Worm (Caenorhabditis elegans) whole organism, L4 larva: Measurements from ENCODE around the gene srx-48.
"Not testable (repeated sequence)": the region's sequence is repeated elsewhere in the genome, so short reads cannot be mapped to it uniquely, and the experiment has no call there.

Experiments
- aly-2 ChIP-seq: sonication (generic microtip); optimal IDR thresholded peaks from 2 replicates; lab custom pipeline; 2018; ENCODE audit warnings: missing biosample characterization, missing genetic modification characterization
- dmd-6 ChIP-seq: fragments of 200-800 bp; sonication (Bioruptor generic); IDR thresholded peaks from 2 replicates; pipeline ENCODE4 v1.3.6; 2022; ENCODE audit warnings: missing genetic modification reagents, missing genetic modification characterization, missing compliant biosample characterization
- skn-1 ChIP-seq: fragments of 150-350 bp; optimal IDR thresholded peaks from 2 replicates; lab custom pipeline; 2014; ENCODE audit warnings: missing biosample characterization, missing genetic modification characterization

DNA sequence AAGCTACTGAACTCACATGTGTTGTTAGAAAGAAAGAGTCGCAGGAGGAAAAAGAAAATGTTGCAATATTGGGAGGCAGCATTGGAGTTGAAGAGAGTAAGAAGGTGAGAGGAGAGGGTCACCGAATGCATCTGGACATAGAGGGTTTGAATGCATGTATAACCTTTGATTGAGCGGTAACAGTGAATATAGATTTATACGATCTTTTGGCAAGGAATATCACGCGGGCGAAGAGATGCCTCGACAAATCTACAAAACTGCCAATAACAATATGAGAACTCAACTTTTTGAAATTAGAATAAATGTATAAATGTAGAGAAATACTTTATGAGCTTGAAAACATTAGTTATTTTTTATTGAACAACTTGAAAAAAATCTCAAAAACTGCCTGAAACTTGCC is 41.2 kb downstream of the srx-48 start, which contains the start of gene M01B2.10:
- not testable (repeated sequence) for TF ChIP-seq aly-2; skn-1 (tag; lab: Kevin White, UChicago); dmd-6 (GFP tag; lab: Robert Waterston, UW)
